Worm (Caenorhabditis elegans) whole organism, young adult: Measurements from ENCODE around the gene F26H11.8.

Experiments used
- B0019.2 ChIP-seq: fragments of 200-800 bp; sonication (Bioruptor generic); conservative IDR thresholded peaks from 2 replicates; pipeline ENCODE4 v1.3.6; 2022; ENCODE audit warnings: missing genetic modification reagents, missing genetic modification characterization, missing compliant biosample characterization
- B0336.3 ChIP-seq: fragments of 200-800 bp; sonication (Bioruptor generic); IDR thresholded peaks from 2 replicates; pipeline ENCODE4 v1.3.6; 2022; ENCODE audit warnings: missing genetic modification characterization, missing compliant biosample characterization
- D2030.7 ChIP-seq: fragments of 200-800 bp; sonication (Bioruptor generic); IDR thresholded peaks from 2 replicates; pipeline ENCODE4 v1.3.6; 2022; ENCODE audit warnings: missing genetic modification reagents, missing genetic modification characterization, missing compliant biosample characterization
- F22D6.2 ChIP-seq: sonication (generic microtip); optimal IDR thresholded peaks from 2 replicates; lab custom pipeline; 2016; ENCODE audit warnings: mild to moderate bottlenecking, missing genetic modification characterization, missing compliant biosample characterization
- F52B5.7 ChIP-seq: sonication (generic microtip); optimal IDR thresholded peaks from 2 replicates; lab custom pipeline; 2016; ENCODE audit warnings: mild to moderate bottlenecking, missing genetic modification characterization, missing compliant biosample characterization
- F55B11.4 ChIP-seq: sonication (generic microtip); optimal IDR thresholded peaks from 2 replicates; lab custom pipeline; 2016; ENCODE audit warnings: missing compliant biosample characterization, missing genetic modification characterization, borderline replicate concordance; ENCODE audit not compliant: insufficient read depth
- Y56A3A.18 ChIP-seq: fragments of 200-800 bp; sonication (Bioruptor generic); IDR thresholded peaks from 2 replicates; pipeline ENCODE4 v1.3.6; 2022; ENCODE audit warnings: missing genetic modification reagents, missing genetic modification characterization, missing compliant biosample characterization
- ama-1 ChIP-seq, 3 experiments: fragments of 150-350 bp in 1 of 3; sonication (generic microtip) in 2 of 3; optimal IDR thresholded peaks; 2 replicates each; lab custom pipeline; 2014 to 2018; ENCODE audit warnings: missing biosample characterization in 2 of 3, missing genetic modification characterization in 2 of 3, missing genetic modification reagents in 2 of 3
- atf-7 ChIP-seq: sonication (generic microtip); optimal IDR thresholded peaks from 2 replicates; lab custom pipeline; 2017; ENCODE audit warnings: mild to moderate bottlenecking, missing genetic modification characterization, missing compliant biosample characterization
- attf-5 ChIP-seq: fragments of 200-800 bp; sonication (Bioruptor generic); optimal IDR thresholded peaks from 2 replicates; lab custom pipeline; 2018; ENCODE audit warnings: mild to moderate bottlenecking, missing genetic modification characterization, missing compliant biosample characterization
- attf-6 ChIP-seq: fragments of 200-800 bp; sonication (Bioruptor generic); IDR thresholded peaks from 2 replicates; pipeline ENCODE4 v1.3.6; 2022; ENCODE audit warnings: missing genetic modification reagents, missing genetic modification characterization, missing compliant biosample characterization
- ceh-58 ChIP-seq: fragments of 200-800 bp; sonication (Bioruptor generic); IDR thresholded peaks from 2 replicates; pipeline ENCODE4 v1.3.6; 2022; ENCODE audit warnings: missing genetic modification characterization, missing compliant biosample characterization
- chd-7 ChIP-seq: sonication (generic microtip); optimal IDR thresholded peaks from 2 replicates; lab custom pipeline; 2016; ENCODE audit warnings: mild to moderate bottlenecking, missing genetic modification characterization, moderate library complexity, missing compliant biosample characterization
- die-1 ChIP-seq: sonication (generic microtip); optimal IDR thresholded peaks from 2 replicates; lab custom pipeline; 2016; ENCODE audit warnings: missing genotype, mild to moderate bottlenecking, missing genetic modification characterization, missing compliant biosample characterization
- egrh-3 ChIP-seq: fragments of 200-800 bp; sonication (Bioruptor generic); IDR thresholded peaks from 2 replicates; pipeline ENCODE4 v1.3.6; 2022; ENCODE audit warnings: missing genetic modification reagents, missing genetic modification characterization, missing compliant biosample characterization
- ekl-4 ChIP-seq: fragments of 200-800 bp; sonication (Bioruptor generic); IDR thresholded peaks from 2 replicates; pipeline ENCODE4 v1.3.6; 2022; ENCODE audit warnings: missing genetic modification reagents, missing genetic modification characterization, missing compliant biosample characterization
- ets-4 ChIP-seq: fragments of 200-800 bp; sonication (Bioruptor generic); optimal IDR thresholded peaks from 2 replicates; lab custom pipeline; 2018; ENCODE audit warnings: mild to moderate bottlenecking, missing genetic modification characterization, missing compliant biosample characterization
- lag-1 ChIP-seq: fragments of 200-800 bp; sonication (Bioruptor generic); IDR thresholded peaks from 2 replicates; pipeline ENCODE4 v1.3.6; 2022; ENCODE audit warnings: missing genetic modification reagents, missing genetic modification characterization, missing compliant biosample characterization
- let-526 ChIP-seq: fragments of 200-800 bp; sonication (Bioruptor generic); IDR thresholded peaks from 2 replicates; pipeline ENCODE4 v1.3.6; 2022; ENCODE audit warnings: missing genetic modification reagents, missing genetic modification characterization, missing compliant biosample characterization
- let-607 ChIP-seq, 2 experiments: fragments of 200-800 bp in 1 of 2; sonication (Bioruptor generic) in 1 of 2; sonication (generic microtip) in 1 of 2; optimal IDR thresholded peaks; 2 replicates each; lab custom pipeline; 2016 to 2018; ENCODE audit warnings: mild to moderate bottlenecking in 2 of 2, missing compliant biosample characterization in 2 of 2, missing genetic modification characterization in 2 of 2, moderate library complexity in 2 of 2, missing genotype in 1 of 2
- lin-26 ChIP-seq: fragments of 200-800 bp; sonication (Bioruptor generic); IDR thresholded peaks from 2 replicates; pipeline ENCODE4 v1.3.6; 2022; ENCODE audit warnings: missing genetic modification reagents, missing genetic modification characterization, missing compliant biosample characterization
- lin-54 ChIP-seq: fragments of 200-800 bp; sonication (Bioruptor generic); optimal IDR thresholded peaks from 2 replicates; lab custom pipeline; 2018; ENCODE audit warnings: mild to moderate bottlenecking, missing genetic modification characterization, missing compliant biosample characterization
- lsl-1 ChIP-seq: fragments of 200-800 bp; sonication (Bioruptor generic); optimal IDR thresholded peaks from 2 replicates; lab custom pipeline; 2018; ENCODE audit warnings: mild to moderate bottlenecking, missing genetic modification characterization, moderate library complexity, missing compliant biosample characterization
- mes-4 ChIP-seq: sonication (generic microtip); optimal IDR thresholded peaks from 2 replicates; lab custom pipeline; 2016; ENCODE audit warnings: missing genotype, missing genetic modification characterization, missing compliant biosample characterization
- nhr-27 ChIP-seq: fragments of 200-800 bp; sonication (Bioruptor generic); optimal IDR thresholded peaks from 2 replicates; lab custom pipeline; 2018; ENCODE audit warnings: mild to moderate bottlenecking, missing genetic modification characterization, moderate library complexity, missing compliant biosample characterization
- nhr-80 ChIP-seq: sonication (generic microtip); optimal IDR thresholded peaks from 2 replicates; lab custom pipeline; 2016; ENCODE audit warnings: missing genetic modification characterization, missing compliant biosample characterization
- rec-8 ChIP-seq, 2 experiments: sonication (generic microtip); optimal IDR thresholded peaks; 2 replicates each; lab custom pipeline; 2016; ENCODE audit warnings: mild to moderate bottlenecking in 2 of 2, missing genetic modification characterization in 2 of 2, missing genetic modification reagents in 2 of 2, missing genotype in 2 of 2, missing biosample characterization in 1 of 2, missing compliant biosample characterization in 1 of 2, moderate library complexity in 1 of 2
- sdz-38 ChIP-seq: sonication (generic microtip); optimal IDR thresholded peaks from 2 replicates; lab custom pipeline; 2016; ENCODE audit warnings: missing genotype, missing genetic modification characterization, missing compliant biosample characterization
- snpc-1.1 ChIP-seq: sonication (generic microtip); optimal IDR thresholded peaks from 2 replicates; lab custom pipeline; 2017; ENCODE audit warnings: missing genetic modification characterization, mild to moderate bottlenecking, missing compliant biosample characterization, antibody characterized with exemption, moderate library complexity, missing genotype, missing genetic modification reagents; ENCODE audit not compliant: insufficient read depth
- snpc-4 ChIP-seq, 5 experiments: fragments of 150-350 bp in 1 of 5; sonication (generic microtip) in 4 of 5; optimal IDR thresholded peaks; 2 replicates each; lab custom pipeline; 2014 to 2018; ENCODE audit warnings: missing genetic modification characterization in 5 of 5, missing biosample characterization in 3 of 5, antibody characterized with exemption in 2 of 5, mild to moderate bottlenecking in 2 of 5, missing compliant biosample characterization in 2 of 5, missing genotype in 2 of 5, moderate library complexity in 2 of 5, missing genetic modification reagents in 1 of 5
- tlf-1 ChIP-seq: fragments of 200-800 bp; sonication (Bioruptor generic); optimal IDR thresholded peaks from 2 replicates; lab custom pipeline; 2018; ENCODE audit warnings: mild to moderate bottlenecking, missing genetic modification characterization, missing compliant biosample characterization
- unc-130 ChIP-seq: sonication (generic microtip); optimal IDR thresholded peaks from 2 replicates; lab custom pipeline; 2016; ENCODE audit warnings: missing genetic modification reagents, missing genetic modification characterization, missing compliant biosample characterization
- unc-62 ChIP-seq: fragments of 150-350 bp; optimal IDR thresholded peaks from 2 replicates; lab custom pipeline; 2014; ENCODE audit warnings: missing biosample characterization, missing genetic modification reagents, missing genetic modification characterization
- zim-3 ChIP-seq: sonication (generic microtip); optimal IDR thresholded peaks from 2 replicates; lab custom pipeline; 2017; ENCODE audit warnings: mild to moderate bottlenecking, missing genetic modification characterization, moderate library complexity, missing compliant biosample characterization
- ztf-22 ChIP-seq: fragments of 200-800 bp; sonication (Bioruptor generic); optimal IDR thresholded peaks from 2 replicates; lab custom pipeline; 2018; ENCODE audit warnings: mild to moderate bottlenecking, missing genetic modification characterization, moderate library complexity, missing compliant biosample characterization
- ztf-3 ChIP-seq: fragments of 200-800 bp; sonication (Bioruptor generic); optimal IDR thresholded peaks from 2 replicates; lab custom pipeline; 2018; ENCODE audit warnings: mild to moderate bottlenecking, missing genetic modification characterization, missing compliant biosample characterization

F26H11.8 gene

DNA sequence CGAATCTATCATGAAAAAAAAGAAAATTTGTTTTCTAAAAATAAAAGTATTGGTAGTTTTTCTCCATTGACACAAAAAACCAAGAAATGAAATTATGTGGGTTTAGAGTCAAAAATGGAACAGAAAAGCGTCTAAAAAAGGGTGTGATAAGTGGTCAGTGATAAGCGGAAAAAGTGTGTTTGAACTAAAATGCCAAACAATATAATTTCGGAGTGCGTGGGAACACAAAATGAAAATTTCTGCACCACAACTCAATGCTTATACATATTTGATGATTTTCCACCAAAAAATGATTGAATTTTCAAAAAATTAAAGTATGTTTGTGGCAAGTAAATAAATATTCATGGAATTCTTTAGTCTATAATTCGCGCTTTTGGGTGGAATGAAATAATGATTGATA, 27.1 kb downstream of the F26H11.8 start:
- TF ChIP-seq nhr-80 (peak; percentile 69), ztf-3 (GFP tag; lab: Kevin White, UChicago) (no peak), unc-130 (no peak)

DNA sequence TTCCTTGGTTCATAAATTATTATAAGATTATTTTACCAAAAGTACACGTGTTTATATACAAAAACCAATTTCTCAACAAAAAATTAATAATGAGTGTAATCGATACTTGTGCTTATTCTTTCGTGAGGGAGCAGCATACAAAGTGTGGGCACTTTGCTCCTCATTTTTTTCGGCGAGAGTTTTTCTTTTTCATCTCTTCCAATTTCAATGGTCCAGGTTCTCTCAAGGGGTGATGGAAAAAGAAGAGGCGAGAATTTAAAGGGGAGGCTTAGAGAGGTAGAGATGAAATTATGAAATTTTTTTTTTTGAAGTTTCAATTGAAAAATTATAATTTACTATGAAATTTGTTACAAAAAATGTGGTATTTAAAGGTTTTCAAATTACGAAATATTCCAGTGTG, 28.7 kb downstream of the F26H11.8 start:
- TF ChIP-seq let-526 (GFP tag; lab: Robert Waterston, UW): no peak
- TF ChIP-seq lin-54 (GFP tag; lab: Kevin White, UChicago): no peak
- TF ChIP-seq rec-8 (tag; optimal IDR thresholded peaks at IDR 0.05; lab: Kevin White, UChicago): no peak
- TF ChIP-seq attf-6 (GFP tag; lab: Robert Waterston, UW): no peak
- TF ChIP-seq chd-7 (tag; lab: Kevin White, UChicago): no peak
- TF ChIP-seq ceh-58 (GFP tag; lab: Robert Waterston, UW): no peak
- no peak for TF ChIP-seq F55B11.4 (tag; lab: Kevin White, UChicago)
- no peak for TF ChIP-seq lsl-1
- no peak for TF ChIP-seq egrh-3
- no peak for TF ChIP-seq attf-5 (GFP tag; lab: Kevin White, UChicago)
- no peak for TF ChIP-seq F52B5.7 (tag; lab: Kevin White, UChicago)
- no peak for TF ChIP-seq B0336.3 (GFP tag; lab: Robert Waterston, UW)
- TF ChIP-seq snpc-4 (GFP tag; optimal IDR thresholded peaks at IDR 0.05; lab: Kevin White, UChicago): no peak
- TF ChIP-seq snpc-4 (tag; optimal IDR thresholded peaks at IDR 0.05; lab: Kevin White, UChicago): no peak
- TF ChIP-seq ama-1 (optimal IDR thresholded peaks at IDR 0.05; lab: Kevin White, UChicago): no peak
- TF ChIP-seq ama-1 (GFP tag; optimal IDR thresholded peaks at IDR 0.05; lab: Kevin White, UChicago): no peak
- TF ChIP-seq D2030.7: no peak
- TF ChIP-seq ztf-22 (GFP tag; lab: Kevin White, UChicago): no peak
- TF ChIP-seq lag-1: no peak
- no peak for TF ChIP-seq lin-26 (GFP tag; lab: Robert Waterston, UW)

DNA sequence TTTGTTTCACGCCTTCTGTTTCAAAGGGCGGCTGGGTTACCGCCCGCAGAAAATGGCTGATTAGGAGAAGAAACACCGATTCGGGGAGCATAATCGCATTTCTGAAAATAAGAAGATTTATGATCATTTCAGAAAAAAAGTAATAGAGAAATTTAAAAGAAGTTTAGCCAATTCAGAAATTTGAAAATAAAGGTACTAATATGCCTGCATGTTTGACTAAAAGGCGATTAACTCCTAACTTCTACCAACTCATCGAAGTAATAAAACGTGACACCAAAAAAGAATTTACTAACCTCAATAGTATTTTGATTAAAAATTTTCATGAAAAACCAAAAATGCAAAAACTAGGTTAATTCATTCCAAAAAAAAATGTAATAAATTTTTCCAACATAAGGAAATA, 36.5 kb downstream of the F26H11.8 start, which contains the start of gene plx-2:
Gene plx-2, minus strand, starts transcription at position 101 of the 400 bp plus-strand sequence.
- TF ChIP-seq die-1 (tag; lab: Kevin White, UChicago) (no peak), D2030.7 (no peak), snpc-1.1 (tag; lab: Kevin White, UChicago) (no peak), Y56A3A.18 (GFP tag; lab: Robert Waterston, UW) (no peak), snpc-4 (GFP tag; optimal IDR thresholded peaks at IDR 0.05; lab: Kevin White, UChicago) (no peak), snpc-4 (tag; optimal IDR thresholded peaks at IDR 0.05; lab: Kevin White, UChicago) (no peak), ekl-4 (GFP tag; lab: Robert Waterston, UW) (no peak), sdz-38 (no peak), attf-5 (GFP tag; lab: Kevin White, UChicago) (no peak)

DNA sequence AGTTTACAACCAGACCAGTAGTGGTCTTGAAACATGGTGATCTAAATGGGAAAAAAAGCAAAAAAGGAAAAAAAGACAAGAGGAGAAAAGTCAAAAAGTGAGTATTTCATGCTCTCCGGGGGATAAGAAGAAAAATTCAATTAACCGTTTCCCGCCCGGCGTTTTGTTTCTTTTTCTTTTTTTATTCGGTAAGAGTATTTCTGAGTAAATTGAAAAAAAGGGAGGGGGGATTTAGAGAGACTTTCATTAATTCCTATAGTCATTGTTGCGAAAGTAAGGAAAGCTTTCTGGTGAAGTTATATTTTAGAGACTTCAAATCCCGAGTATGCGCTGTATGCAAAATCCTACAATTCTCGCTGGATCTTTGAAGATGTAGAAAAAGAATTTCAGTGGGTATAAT, 39.4 kb downstream of the F26H11.8 start:
- TF ChIP-seq ets-4 (GFP tag; lab: Kevin White, UChicago): no peak
- TF ChIP-seq ztf-3 (GFP tag; lab: Kevin White, UChicago): no peak
- TF ChIP-seq, all 124 proteins: peak for 0

DNA sequence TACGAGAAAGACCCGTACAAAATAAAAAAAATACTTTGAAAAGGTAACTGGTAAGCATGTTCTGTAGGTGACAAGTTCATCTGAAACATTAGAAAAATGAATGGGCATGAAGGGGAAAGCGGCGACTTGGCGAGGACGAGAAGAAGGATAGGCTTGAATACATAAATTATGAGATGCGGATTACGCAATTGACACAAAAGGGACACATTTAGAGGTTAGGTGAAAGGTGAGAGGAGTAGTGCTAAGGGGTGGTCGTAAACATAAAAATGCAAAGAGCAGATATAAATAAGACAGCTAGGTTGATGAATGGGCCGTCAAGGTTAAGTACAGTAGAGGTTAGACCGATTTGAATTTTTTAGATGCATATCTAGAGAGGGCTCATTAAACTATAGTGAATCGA, 40.5 kb downstream of the F26H11.8 start:
- TF ChIP-seq F22D6.2 (tag; lab: Kevin White, UChicago) (no peak), nhr-27 (tag; lab: Kevin White, UChicago) (no peak), let-607 (tag; optimal IDR thresholded peaks at IDR 0.05; lab: Kevin White, UChicago) (no peak), B0019.2 (GFP tag; lab: Robert Waterston, UW) (no peak), tlf-1 (GFP tag; lab: Kevin White, UChicago) (no peak), attf-5 (GFP tag; lab: Kevin White, UChicago) (no peak), ztf-3 (GFP tag; lab: Kevin White, UChicago) (no peak), F52B5.7 (tag; lab: Kevin White, UChicago) (no peak), unc-62 (GFP tag; lab: Kevin White, UChicago) (no peak), mes-4 (no peak), F55B11.4 (tag; lab: Kevin White, UChicago) (no peak), atf-7 (tag; lab: Kevin White, UChicago) (no peak), zim-3 (tag; lab: Kevin White, UChicago) (no peak)
